Worm (Caenorhabditis elegans) whole organism, L2 larva: ENCODE results near the gene D1054.18.

Source experiments
- C34F6.9 ChIP-seq: fragments of 150-350 bp; optimal IDR thresholded peaks from 2 replicates; lab custom pipeline; 2014; ENCODE audit warnings: missing biosample characterization, missing genetic modification characterization
- F13H6.1 ChIP-seq: sonication (generic microtip); optimal IDR thresholded peaks from 2 replicates; lab custom pipeline; 2016; ENCODE audit warnings: missing genetic modification characterization, missing compliant biosample characterization
- R02D3.7 ChIP-seq: fragments of 150-350 bp; optimal IDR thresholded peaks from 2 replicates; lab custom pipeline; 2014; ENCODE audit warnings: missing biosample characterization, missing genetic modification characterization
- Y55F3AM.14 ChIP-seq: fragments of 200-800 bp; sonication (Bioruptor generic); optimal IDR thresholded peaks from 2 replicates; lab custom pipeline; 2018; ENCODE audit warnings: mild to moderate bottlenecking, missing genetic modification characterization, missing compliant biosample characterization
- ZK546.5 ChIP-seq: sonication (generic microtip); optimal IDR thresholded peaks from 2 replicates; lab custom pipeline; 2017; ENCODE audit warnings: missing biosample characterization, missing genetic modification characterization
- alr-1 ChIP-seq: fragments of 150-350 bp; optimal IDR thresholded peaks from 2 replicates; lab custom pipeline; 2014; ENCODE audit warnings: missing biosample characterization, missing genetic modification characterization
- aly-2 ChIP-seq: fragments of 150-350 bp; optimal IDR thresholded peaks from 2 replicates; lab custom pipeline; 2014; ENCODE audit warnings: missing biosample characterization, missing genetic modification characterization
- ama-1 ChIP-seq: fragments of 150-350 bp; optimal IDR thresholded peaks from 2 replicates; lab custom pipeline; 2018; ENCODE audit warnings: inconsistent platforms
- ceh-16 ChIP-seq: fragments of 150-350 bp; optimal IDR thresholded peaks from 2 replicates; lab custom pipeline; 2014; ENCODE audit warnings: missing biosample characterization, missing genetic modification characterization
- crh-2 ChIP-seq: sonication (generic microtip); optimal IDR thresholded peaks from 2 replicates; lab custom pipeline; 2017; ENCODE audit warnings: missing biosample characterization, missing genetic modification characterization
- dmd-4 ChIP-seq: sonication (generic microtip); optimal IDR thresholded peaks from 2 replicates; lab custom pipeline; 2017; ENCODE audit warnings: missing biosample characterization, missing genetic modification characterization
- elt-1 ChIP-seq: fragments of 150-350 bp; optimal IDR thresholded peaks from 2 replicates; lab custom pipeline; 2014; ENCODE audit warnings: missing biosample characterization, missing genetic modification characterization
- elt-3 ChIP-seq: sonication (generic microtip); optimal IDR thresholded peaks from 2 replicates; lab custom pipeline; 2017; ENCODE audit warnings: missing biosample characterization, missing genetic modification characterization
- fos-1 ChIP-seq: fragments of 150-350 bp; optimal IDR thresholded peaks from 2 replicates; lab custom pipeline; 2014; ENCODE audit warnings: missing biosample characterization, missing genetic modification characterization
- gmeb-1 ChIP-seq: fragments of 150-350 bp; optimal IDR thresholded peaks from 2 replicates; lab custom pipeline; 2014; ENCODE audit warnings: missing biosample characterization, missing genetic modification characterization
- lin-11 ChIP-seq: fragments of 150-350 bp; sonication (generic microtip); optimal IDR thresholded peaks from 2 replicates; lab custom pipeline; 2014; ENCODE audit warnings: missing biosample characterization, missing genetic modification characterization, inconsistent platforms, mixed read lengths
- lin-13 ChIP-seq: fragments of 150-350 bp; optimal IDR thresholded peaks from 2 replicates; lab custom pipeline; 2014; ENCODE audit warnings: missing biosample characterization, missing genetic modification reagents, missing genetic modification characterization
- lin-39 ChIP-seq: fragments of 150-350 bp; optimal IDR thresholded peaks from 2 replicates; lab custom pipeline; 2014; ENCODE audit warnings: missing biosample characterization, missing genetic modification reagents, missing genetic modification characterization
- lsy-2 ChIP-seq, 2 experiments: fragments of 150-350 bp in 1 of 2; sonication (generic microtip) in 1 of 2; optimal IDR thresholded peaks; 2 replicates each; lab custom pipeline; 2014 to 2017; ENCODE audit warnings: missing biosample characterization in 2 of 2, missing genetic modification characterization in 2 of 2
- mab-5 ChIP-seq: fragments of 150-350 bp; optimal IDR thresholded peaks from 2 replicates; lab custom pipeline; 2014; ENCODE audit warnings: missing biosample characterization, missing genetic modification characterization
- mbf-1 ChIP-seq: sonication (generic microtip); optimal IDR thresholded peaks from 2 replicates; lab custom pipeline; 2017; ENCODE audit warnings: missing biosample characterization, missing genetic modification characterization
- mdl-1 ChIP-seq, 2 experiments: fragments of 150-350 bp in 1 of 2; sonication (generic microtip) in 1 of 2; optimal IDR thresholded peaks; 2 replicates each; lab custom pipeline; 2017; ENCODE audit warnings: missing biosample characterization in 2 of 2, missing genetic modification characterization in 2 of 2
- nhr-10 ChIP-seq: sonication (generic microtip); optimal IDR thresholded peaks from 2 replicates; lab custom pipeline; 2017; ENCODE audit warnings: missing biosample characterization, missing genetic modification characterization
- nhr-11 ChIP-seq: fragments of 150-350 bp; optimal IDR thresholded peaks from 2 replicates; lab custom pipeline; 2014; ENCODE audit warnings: missing biosample characterization, missing genetic modification characterization
- nhr-12 ChIP-seq: fragments of 150-350 bp; optimal IDR thresholded peaks from 2 replicates; lab custom pipeline; 2014; ENCODE audit warnings: missing biosample characterization, missing genetic modification characterization
- nhr-129 ChIP-seq: fragments of 150-350 bp; optimal IDR thresholded peaks from 2 replicates; lab custom pipeline; 2014; ENCODE audit warnings: missing biosample characterization, missing genetic modification characterization
- nhr-21 ChIP-seq: fragments of 150-350 bp; optimal IDR thresholded peaks from 2 replicates; lab custom pipeline; 2014; ENCODE audit warnings: missing biosample characterization, missing genetic modification characterization
- nhr-23 ChIP-seq: fragments of 150-350 bp; optimal IDR thresholded peaks from 2 replicates; lab custom pipeline; 2014; ENCODE audit warnings: missing biosample characterization, missing genetic modification reagents, missing genetic modification characterization
- nhr-25 ChIP-seq: fragments of 150-350 bp; sonication (generic microtip); optimal IDR thresholded peaks from 3 replicates; lab custom pipeline; 2014; ENCODE audit warnings: missing biosample characterization, missing genetic modification characterization
- nhr-6 ChIP-seq: fragments of 150-350 bp; optimal IDR thresholded peaks from 2 replicates; lab custom pipeline; 2014; ENCODE audit warnings: missing biosample characterization, missing genetic modification characterization
- peb-1 ChIP-seq: fragments of 150-350 bp; optimal IDR thresholded peaks from 2 replicates; lab custom pipeline; 2014; ENCODE audit warnings: missing biosample characterization, missing genetic modification characterization
- skn-1 ChIP-seq: sonication (generic microtip); optimal IDR thresholded peaks from 2 replicates; lab custom pipeline; 2017; ENCODE audit warnings: missing biosample characterization, missing genetic modification characterization
- sma-3 ChIP-seq: sonication (generic microtip); optimal IDR thresholded peaks from 2 replicates; lab custom pipeline; 2016; ENCODE audit warnings: missing genetic modification reagents, missing genetic modification characterization, missing compliant biosample characterization
- sma-9 ChIP-seq, 2 experiments: fragments of 150-350 bp in 1 of 2; sonication (generic microtip) in 1 of 2; optimal IDR thresholded peaks; 2 replicates each; lab custom pipeline; 2014 to 2016; ENCODE audit warnings: missing genetic modification characterization in 2 of 2, mild to moderate bottlenecking in 1 of 2, missing biosample characterization in 1 of 2, missing compliant biosample characterization in 1 of 2, missing genetic modification reagents in 1 of 2, moderate library complexity in 1 of 2
- snpc-4 ChIP-seq: fragments of 150-350 bp; optimal IDR thresholded peaks from 2 replicates; lab custom pipeline; 2014; ENCODE audit warnings: missing biosample characterization, missing genetic modification characterization
- unc-39 ChIP-seq: fragments of 150-350 bp; optimal IDR thresholded peaks from 2 replicates; lab custom pipeline; 2014; ENCODE audit warnings: missing biosample characterization, missing genetic modification characterization
- unc-55 ChIP-seq: fragments of 150-350 bp; sonication (generic microtip); optimal IDR thresholded peaks from 3 replicates; lab custom pipeline; 2014; ENCODE audit warnings: missing biosample characterization, missing genetic modification reagents, missing genetic modification characterization
- unc-62 ChIP-seq: fragments of 150-350 bp; optimal IDR thresholded peaks from 2 replicates; lab custom pipeline; 2014; ENCODE audit warnings: missing biosample characterization, missing genetic modification reagents, missing genetic modification characterization
- zag-1 ChIP-seq: fragments of 150-350 bp; optimal IDR thresholded peaks from 2 replicates; lab custom pipeline; 2014; ENCODE audit warnings: missing biosample characterization, missing genetic modification characterization
- ztf-1 ChIP-seq: fragments of 200-800 bp; sonication (Bioruptor generic); conservative IDR thresholded peaks from 2 replicates; pipeline ENCODE4 v1.3.6; 2022; ENCODE audit warnings: missing genetic modification characterization, missing compliant biosample characterization
- ztf-11 ChIP-seq: sonication (generic microtip); optimal IDR thresholded peaks from 2 replicates; lab custom pipeline; 2017; ENCODE audit warnings: missing biosample characterization, missing genetic modification characterization
- ztf-4 ChIP-seq: fragments of 150-350 bp; optimal IDR thresholded peaks from 2 replicates; lab custom pipeline; 2014; ENCODE audit warnings: missing biosample characterization, missing genetic modification characterization

The D1054.18 gene

ce11 chrV:10814333-10814732, 13.3 kb upstream of the D1054.18 start:
- no peak for TF ChIP-seq F13H6.1
- no peak for TF ChIP-seq unc-39 (tag; lab: Kevin White, UChicago)
- no peak for TF ChIP-seq unc-62 (GFP tag; lab: Kevin White, UChicago)
- TF ChIP-seq mab-5 (tag; lab: Kevin White, UChicago): no peak
- TF ChIP-seq peb-1: no peak
- TF ChIP-seq nhr-11 (tag; lab: Kevin White, UChicago): no peak
- TF ChIP-seq elt-3 (tag; lab: Kevin White, UChicago): no peak
- no peak for TF ChIP-seq sma-9 (GFP tag; optimal IDR thresholded peaks at IDR 0.05; lab: Kevin White, UChicago)
- no peak for TF ChIP-seq sma-9 (tag; optimal IDR thresholded peaks at IDR 0.05; lab: Kevin White, UChicago)

ce11 chrV:10813425-10814156, 12.6 kb upstream of the D1054.18 start, which contains the start of the genes C29A12.1 and lig-1:
TSS of gene C29A12.1 (minus strand) at chrV:10813487.
TSS of gene lig-1 (plus strand) at chrV:10814106.
- peak; percentile 41 for TF ChIP-seq gmeb-1 (tag; lab: Kevin White, UChicago)
- TF ChIP-seq F13H6.1: no peak
- peak; percentile 39 for TF ChIP-seq nhr-129
- TF ChIP-seq unc-55 (GFP tag; lab: Kevin White, UChicago): peak; percentile 45
- TF ChIP-seq lsy-2 (tag; optimal IDR thresholded peaks at IDR 0.05; lab: Kevin White, UChicago): peak in 1 of 2 experiments; percentile 36
- TF ChIP-seq ztf-1 (GFP tag; lab: Robert Waterston, UW): no peak
- TF ChIP-seq C34F6.9 (tag; lab: Kevin White, UChicago): peak; percentile 22

ce11 chrV:10811763-10812162, 10.8 kb upstream of the D1054.18 start, which contains the start of gene C29A12.22:
TSS of gene C29A12.22 (plus strand) at chrV:10812063.
- no peak for TF ChIP-seq nhr-12 (tag; lab: Kevin White, UChicago)
- TF ChIP-seq alr-1 (tag; lab: Kevin White, UChicago): no peak
- TF ChIP-seq sma-9 (GFP tag; optimal IDR thresholded peaks at IDR 0.05; lab: Kevin White, UChicago): no peak
- no peak for TF ChIP-seq sma-9 (tag; optimal IDR thresholded peaks at IDR 0.05; lab: Kevin White, UChicago)
- no peak for TF ChIP-seq gmeb-1 (tag; lab: Kevin White, UChicago)
- TF ChIP-seq ama-1: no peak
- no peak for TF ChIP-seq lin-11 (tag; lab: Kevin White, UChicago)
- no peak for TF ChIP-seq lin-39
- TF ChIP-seq ztf-4: no peak
- TF ChIP-seq dmd-4 (tag; lab: Kevin White, UChicago): no peak
- no peak for TF ChIP-seq ceh-16 (tag; lab: Kevin White, UChicago)
- TF ChIP-seq lsy-2 (tag; optimal IDR thresholded peaks at IDR 0.05; lab: Kevin White, UChicago): no peak
- no peak for TF ChIP-seq crh-2 (tag; lab: Kevin White, UChicago)
- TF ChIP-seq nhr-25 (tag; lab: Kevin White, UChicago): no peak
- TF ChIP-seq ztf-1 (GFP tag; lab: Robert Waterston, UW): no peak
- no peak for TF ChIP-seq elt-1 (tag; lab: Kevin White, UChicago)

ce11 chrV:10807862-10808327, 6.9 kb upstream of the D1054.18 start, which contains the start of gene plrg-1:
TSS of gene plrg-1 (minus strand) at chrV:10807912.
- TF ChIP-seq ztf-11 (tag; lab: Kevin White, UChicago) (peak; percentile 9), peb-1 (no peak), nhr-25 (tag; lab: Kevin White, UChicago) (peak; percentile 91), elt-3 (tag; lab: Kevin White, UChicago) (no peak), ZK546.5 (tag; lab: Kevin White, UChicago) (peak; percentile 22), nhr-6 (tag; lab: Kevin White, UChicago) (peak; percentile 62), Y55F3AM.14 (GFP tag; lab: Kevin White, UChicago) (peak; percentile 7), nhr-23 (tag; lab: Kevin White, UChicago) (no peak), aly-2 (tag; lab: Kevin White, UChicago) (no peak), dmd-4 (tag; lab: Kevin White, UChicago) (no peak), ama-1 (no peak), alr-1 (tag; lab: Kevin White, UChicago) (peak; percentile 1), ztf-4 (peak; percentile 83), unc-55 (GFP tag; lab: Kevin White, UChicago) (peak; percentile 95), C34F6.9 (tag; lab: Kevin White, UChicago) (peak; percentile 89), unc-62 (GFP tag; lab: Kevin White, UChicago) (no peak), fos-1 (tag; lab: Kevin White, UChicago) (peak; percentile 54), mdl-1 (tag; optimal IDR thresholded peaks at IDR 0.05; lab: Kevin White, UChicago) (peak in 1 of 2 experiments; percentile 30), lin-39 (no peak), elt-1 (tag; lab: Kevin White, UChicago) (no peak), lin-13 (GFP tag; lab: Kevin White, UChicago) (peak; percentile 82), R02D3.7 (peak; percentile 19), nhr-12 (tag; lab: Kevin White, UChicago) (no peak), lin-11 (tag; lab: Kevin White, UChicago) (peak; percentile 88), ztf-1 (GFP tag; lab: Robert Waterston, UW) (no peak), nhr-10 (tag; lab: Kevin White, UChicago) (no peak), nhr-11 (tag; lab: Kevin White, UChicago) (peak; percentile 53), skn-1 (tag; lab: Kevin White, UChicago) (no peak), nhr-21 (tag; lab: Kevin White, UChicago) (peak; percentile 70), snpc-4 (tag; lab: Kevin White, UChicago) (peak; percentile 74), unc-39 (tag; lab: Kevin White, UChicago) (no peak), mbf-1 (tag; lab: Kevin White, UChicago) (no peak), zag-1 (tag; lab: Kevin White, UChicago) (peak; percentile 56), sma-3 (GFP tag; lab: Kevin White, UChicago) (peak; percentile 90), sma-9 (GFP tag; optimal IDR thresholded peaks at IDR 0.05; lab: Kevin White, UChicago) (peak; percentile 96), sma-9 (tag; optimal IDR thresholded peaks at IDR 0.05; lab: Kevin White, UChicago) (no peak), crh-2 (tag; lab: Kevin White, UChicago) (peak; percentile 83)
